Fruit fly (Drosophila melanogaster) whole organism: ENCODE measurements around the gene CG42693.

Source experiments
- CG8478 ChIP-seq: fragments of >200 bp; optimal IDR thresholded peaks from 2 replicates; lab custom pipeline; 2018; ENCODE audit warnings: inconsistent platforms
- Dll ChIP-seq: fragments of >200 bp; optimal IDR thresholded peaks from 2 replicates; lab custom pipeline; 2017
- EcR ChIP-seq, 2 experiments: fragments of >200 bp; optimal IDR thresholded peaks; 2 replicates each; lab custom pipeline; 2017; ENCODE audit warnings: missing biosample characterization in 2 of 2, missing genetic modification characterization in 2 of 2, missing genetic modification reagents in 2 of 2
- pan ChIP-seq: fragments of >200 bp; optimal IDR thresholded peaks from 2 replicates; lab custom pipeline; 2017
- psq ChIP-seq: fragments of >200 bp; optimal IDR thresholded peaks from 2 replicates; lab custom pipeline; 2017
- usp ChIP-seq: fragments of >200 bp; optimal IDR thresholded peaks from 2 replicates; lab custom pipeline; 2017; ENCODE audit warnings: missing biosample characterization, missing genetic modification characterization, mixed read lengths

CG42693 gene

dm6 chr3R:31708240-31708639 lies at the start of gene CG42693:
TSS of gene CG42693 (minus strand) at chr3R:31708340.
- TF ChIP-seq Dll (lab: Kevin White, UChicago), result no peak
- TF ChIP-seq EcR (GFP tag; optimal IDR thresholded peaks at IDR 0.05; lab: Kevin White, UChicago), result no peak
- no peak for TF ChIP-seq usp
- TF ChIP-seq CG8478 (lab: Kevin White, UChicago), result no peak
- no peak for TF ChIP-seq pan (lab: Kevin White, UChicago)
- no peak for TF ChIP-seq psq (lab: Kevin White, UChicago)

dm6 chr3R:31754605-31755004 lies 46.5 kb upstream of the CG42693 start, which contains the start of gene salt:
TSS of gene salt (minus strand) at chr3R:31754705.
- no peak for TF ChIP-seq CG8478 (lab: Kevin White, UChicago)
- no peak for TF ChIP-seq pan (lab: Kevin White, UChicago)

dm6 chr3R:31748093-31748996 lies 40.2 kb upstream of the CG42693 start:
- TF ChIP-seq pan (lab: Kevin White, UChicago) (no peak), Dll (lab: Kevin White, UChicago) (no peak), usp (no peak), CG8478 (lab: Kevin White, UChicago) (peak; percentile 68), EcR (GFP tag; optimal IDR thresholded peaks at IDR 0.05; lab: Kevin White, UChicago) (no peak), psq (lab: Kevin White, UChicago) (peak; percentile 60)

- TF ChIP-seq usp (no peak), Dll (lab: Kevin White, UChicago) (no peak), CG8478 (lab: Kevin White, UChicago) (no peak), EcR (GFP tag; optimal IDR thresholded peaks at IDR 0.05; lab: Kevin White, UChicago) (no peak)
Measured at dm6 chr3R:31747429-31748048, 39.4 kb upstream of the CG42693 start, which contains the start of the genes nero and CG1910. TSS of gene nero (minus strand) at chr3R:31747558. TSS of gene CG1910 (plus strand) at chr3R:31747643.

- TF ChIP-seq Dll (lab: Kevin White, UChicago) (no peak), CG8478 (lab: Kevin White, UChicago) (no peak), psq (lab: Kevin White, UChicago) (no peak), usp (no peak), EcR (GFP tag; optimal IDR thresholded peaks at IDR 0.05; lab: Kevin White, UChicago) (no peak), pan (lab: Kevin White, UChicago) (no peak)
Measured at dm6 chr3R:31745629-31746081, 37.5 kb upstream of the CG42693 start, which contains the start of gene awd. TSS of gene awd (minus strand) at chr3R:31746077.

- TF ChIP-seq pan (lab: Kevin White, UChicago) (no peak), usp (no peak), EcR (GFP tag; optimal IDR thresholded peaks at IDR 0.05; lab: Kevin White, UChicago) (no peak), CG8478 (lab: Kevin White, UChicago) (no peak), psq (lab: Kevin White, UChicago) (no peak), Dll (lab: Kevin White, UChicago) (no peak)
Measured at dm6 chr3R:31744044-31744652, 36.0 kb upstream of the CG42693 start, which contains the start of gene CG1896. TSS of gene CG1896 (plus strand) at chr3R:31744282.

- TF ChIP-seq CG8478 (lab: Kevin White, UChicago), result no peak
- no peak for TF ChIP-seq EcR (GFP tag; optimal IDR thresholded peaks at IDR 0.05; lab: Kevin White, UChicago)
- no peak for TF ChIP-seq Dll (lab: Kevin White, UChicago)
- no peak for TF ChIP-seq usp
- TF ChIP-seq psq (lab: Kevin White, UChicago), result no peak
- TF ChIP-seq pan (lab: Kevin White, UChicago), result no peak
Measured at dm6 chr3R:31743279-31743678, 35.1 kb upstream of the CG42693 start, which contains the start of gene Tbca. TSS of gene Tbca (plus strand) at chr3R:31743490.

- TF ChIP-seq psq (lab: Kevin White, UChicago) (no peak), CG8478 (lab: Kevin White, UChicago) (no peak), EcR (GFP tag; optimal IDR thresholded peaks at IDR 0.05; lab: Kevin White, UChicago) (no peak), Dll (lab: Kevin White, UChicago) (no peak), pan (lab: Kevin White, UChicago) (no peak), usp (no peak)
Measured at dm6 chr3R:31741278-31741677, 33.1 kb upstream of the CG42693 start.

- TF ChIP-seq CG8478 (lab: Kevin White, UChicago) (no peak), usp (no peak), Dll (lab: Kevin White, UChicago) (no peak), EcR (GFP tag; optimal IDR thresholded peaks at IDR 0.05; lab: Kevin White, UChicago) (no peak), pan (lab: Kevin White, UChicago) (no peak), psq (lab: Kevin White, UChicago) (no peak)
Measured at dm6 chr3R:31739067-31739786, 31.1 kb upstream of the CG42693 start.

- no peak for TF ChIP-seq EcR (GFP tag; optimal IDR thresholded peaks at IDR 0.05; lab: Kevin White, UChicago)
- TF ChIP-seq CG8478 (lab: Kevin White, UChicago), result no peak
- no peak for TF ChIP-seq pan (lab: Kevin White, UChicago)
- no peak for TF ChIP-seq Dll (lab: Kevin White, UChicago)
- no peak for TF ChIP-seq psq (lab: Kevin White, UChicago)
- TF ChIP-seq usp, result no peak
Measured at dm6 chr3R:31738060-31738619, 30.0 kb upstream of the CG42693 start, which contains the start of gene eEF1alpha2. TSS of gene eEF1alpha2 (plus strand) at chr3R:31738468.
